Fruit fly (Drosophila melanogaster) whole organism, embryonic: ENCODE data around the gene CG1074.

Experiments used
- Atf6 ChIP-seq: fragments of 200-800 bp; sonication (Bioruptor generic); IDR thresholded peaks from 2 replicates; pipeline ENCODE4 v1.3.6; 2022; ENCODE audit warnings: missing biosample characterization, missing genetic modification characterization
- Bgb ChIP-seq: fragments of 200-800 bp; sonication (Bioruptor generic); IDR thresholded peaks from 2 replicates; pipeline ENCODE4 v1.3.6; 2022; ENCODE audit warnings: missing biosample characterization, missing genetic modification characterization; ENCODE audit not compliant: partially characterized antibody
- C15 ChIP-seq: fragments of 200-800 bp; sonication (Bioruptor generic); IDR thresholded peaks from 3 replicates; pipeline ENCODE4 v1.3.6; 2022; ENCODE audit warnings: missing biosample characterization, missing genetic modification characterization
- CG10321 ChIP-seq: fragments of 200-800 bp; sonication (Bioruptor generic); IDR thresholded peaks from 2 replicates; pipeline ENCODE4 v1.3.6; 2022; ENCODE audit warnings: missing biosample characterization, missing genetic modification characterization
- CG11504 ChIP-seq: fragments of 200-800 bp; sonication (Bioruptor generic); optimal IDR thresholded peaks from 3 replicates; lab custom pipeline; 2019; ENCODE audit warnings: missing biosample characterization, mild to moderate bottlenecking, missing genetic modification characterization, moderate library complexity
- CG11696 ChIP-seq: fragments of 200-800 bp; sonication (Bioruptor generic); IDR thresholded peaks from 2 replicates; pipeline ENCODE4 v1.3.6; 2022; ENCODE audit warnings: missing biosample characterization, missing genetic modification characterization
- CG13624 ChIP-seq: fragments of 200-800 bp; sonication (Bioruptor generic); optimal IDR thresholded peaks from 2 replicates; lab custom pipeline; 2016; ENCODE audit warnings: missing biosample characterization, missing genetic modification characterization
- CG14014 ChIP-seq: fragments of 200-800 bp; sonication (Bioruptor generic); IDR thresholded peaks from 2 replicates; pipeline ENCODE4 v1.3.6; 2022; ENCODE audit warnings: missing biosample characterization, missing genetic modification characterization
- CG14441 ChIP-seq: fragments of 200-800 bp; sonication (Bioruptor generic); IDR thresholded peaks from 2 replicates; pipeline ENCODE4 v1.3.6; 2022; ENCODE audit warnings: missing biosample characterization, missing genetic modification characterization
- CG14965 ChIP-seq: fragments of 200-800 bp; sonication (Bioruptor generic); optimal IDR thresholded peaks from 2 replicates; lab custom pipeline; 2016; ENCODE audit warnings: missing biosample characterization, missing genetic modification characterization, borderline replicate concordance
- CG1647 ChIP-seq: fragments of 200-800 bp; sonication (Bioruptor generic); optimal IDR thresholded peaks from 3 replicates; lab custom pipeline; 2016; ENCODE audit warnings: missing biosample characterization, missing genetic modification characterization
- CG1832 ChIP-seq: fragments of 200-800 bp; sonication (Bioruptor generic); optimal IDR thresholded peaks from 2 replicates; lab custom pipeline; 2017; ENCODE audit warnings: missing biosample characterization, mild to moderate bottlenecking, missing genetic modification characterization, inconsistent platforms
- CG3163 ChIP-seq: fragments of 200-800 bp; sonication (Bioruptor generic); optimal IDR thresholded peaks from 3 replicates; lab custom pipeline; 2016; ENCODE audit warnings: missing biosample characterization, missing genetic modification characterization
- CG34422 ChIP-seq: fragments of 200-800 bp; sonication (Bioruptor generic); IDR thresholded peaks from 3 replicates; pipeline ENCODE4 v1.3.6; 2022; ENCODE audit warnings: missing biosample characterization, missing genetic modification characterization
- CG4360 ChIP-seq: fragments of 200-800 bp; sonication (Bioruptor generic); IDR thresholded peaks from 2 replicates; pipeline ENCODE4 v1.3.6; 2022; ENCODE audit warnings: missing biosample characterization, missing genetic modification characterization
- CG4617 ChIP-seq: fragments of 200-800 bp; sonication (Bioruptor generic); optimal IDR thresholded peaks from 3 replicates; lab custom pipeline; 2016; ENCODE audit warnings: missing biosample characterization, missing genetic modification characterization, borderline replicate concordance
- CG5180 ChIP-seq: fragments of 200-800 bp; sonication (Bioruptor generic); optimal IDR thresholded peaks from 3 replicates; lab custom pipeline; 2017; ENCODE audit warnings: missing biosample characterization, missing genetic modification characterization, mild to moderate bottlenecking, moderate library complexity, missing genetic modification reagents
- CG6683 ChIP-seq: fragments of 200-800 bp; sonication (Bioruptor generic); optimal IDR thresholded peaks from 2 replicates; lab custom pipeline; 2017; ENCODE audit warnings: missing biosample characterization, mild to moderate bottlenecking, missing genetic modification characterization, missing genetic modification reagents
- CG6765 ChIP-seq: fragments of 200-800 bp; sonication (Bioruptor generic); optimal IDR thresholded peaks from 3 replicates; lab custom pipeline; 2017; ENCODE audit warnings: missing biosample characterization, mild to moderate bottlenecking, missing genetic modification characterization
- CG6854 ChIP-seq: fragments of 200-800 bp; sonication (Bioruptor generic); optimal IDR thresholded peaks from 3 replicates; lab custom pipeline; 2017; ENCODE audit warnings: missing biosample characterization, mild to moderate bottlenecking, missing genetic modification characterization
- CG7928 ChIP-seq: fragments of 200-800 bp; sonication (Bioruptor generic); optimal IDR thresholded peaks from 2 replicates; lab custom pipeline; 2017; ENCODE audit warnings: missing biosample characterization, mild to moderate bottlenecking, missing genetic modification characterization
- Fer1 ChIP-seq: fragments of 200-800 bp; sonication (Bioruptor generic); optimal IDR thresholded peaks from 2 replicates; lab custom pipeline; 2017; ENCODE audit warnings: missing biosample characterization, mild to moderate bottlenecking, missing genetic modification characterization
- HLH4C ChIP-seq: fragments of 200-800 bp; sonication (Bioruptor generic); IDR thresholded peaks from 3 replicates; pipeline ENCODE4 v1.3.6; 2022; ENCODE audit warnings: missing biosample characterization, missing genetic modification characterization; ENCODE audit not compliant: partially characterized antibody
- Med ChIP-seq: fragments of 200-800 bp; sonication (Bioruptor generic); peaks from one replicate; lab custom pipeline; 2016; ENCODE audit warnings: missing biosample characterization, missing genetic modification characterization, mild to moderate bottlenecking, inconsistent platforms, moderate library complexity
- NC2α ChIP-seq: fragments of 200-800 bp; sonication (Bioruptor generic); optimal IDR thresholded peaks from 2 replicates; lab custom pipeline; 2016; ENCODE audit warnings: missing biosample characterization, missing genetic modification characterization
- NFAT ChIP-seq: fragments of 200-800 bp; sonication (Bioruptor generic); IDR thresholded peaks from 2 replicates; pipeline ENCODE4 v1.3.6; 2022; ENCODE audit warnings: missing biosample characterization, missing genetic modification characterization
- NfI ChIP-seq: fragments of 200-800 bp; sonication (Bioruptor generic); optimal IDR thresholded peaks from 3 replicates; lab custom pipeline; 2018; ENCODE audit warnings: missing biosample characterization, mild to moderate bottlenecking, missing genetic modification characterization, moderate library complexity
- Pdp1 ChIP-seq, 2 experiments: fragments of 200-800 bp; sonication (Bioruptor generic); optimal IDR thresholded peaks; 3 replicates each; lab custom pipeline; 2016; ENCODE audit warnings: missing biosample characterization in 2 of 2, missing genetic modification characterization in 2 of 2, mild to moderate bottlenecking in 1 of 2, moderate library complexity in 1 of 2
- Rfx ChIP-seq: fragments of 200-800 bp; sonication (Bioruptor generic); IDR thresholded peaks from 2 replicates; pipeline ENCODE4 v1.3.6; 2022; ENCODE audit warnings: missing biosample characterization, missing genetic modification characterization
- Xrp1 ChIP-seq: fragments of 200-800 bp; sonication (Bioruptor generic); IDR thresholded peaks from 2 replicates; pipeline ENCODE4 v1.3.6; 2022; ENCODE audit warnings: missing biosample characterization, missing genetic modification characterization
- ac ChIP-seq: fragments of 200-800 bp; sonication (Bioruptor generic); optimal IDR thresholded peaks from 3 replicates; lab custom pipeline; 2017; ENCODE audit warnings: missing biosample characterization, mild to moderate bottlenecking, missing genetic modification characterization
- ara ChIP-seq: fragments of 200-800 bp; sonication (Bioruptor generic); IDR thresholded peaks from 2 replicates; pipeline ENCODE4 v1.3.6; 2022; ENCODE audit warnings: missing biosample characterization, missing genetic modification characterization
- bcd ChIP-seq: fragments of 200-800 bp; sonication (Bioruptor generic); optimal IDR thresholded peaks from 2 replicates; lab custom pipeline; 2017; ENCODE audit warnings: missing biosample characterization, mild to moderate bottlenecking, missing genetic modification characterization
- br ChIP-seq: fragments of >200 bp; optimal IDR thresholded peaks from 2 replicates; lab custom pipeline; 2017
- btn ChIP-seq: fragments of 200-800 bp; sonication (Bioruptor generic); optimal IDR thresholded peaks from 2 replicates; lab custom pipeline; 2016; ENCODE audit warnings: missing biosample characterization, missing genetic modification characterization
- ci ChIP-seq: fragments of 200-800 bp; sonication (Bioruptor generic); IDR thresholded peaks from 3 replicates; pipeline ENCODE4 v1.3.6; 2022; ENCODE audit warnings: missing biosample characterization, missing genetic modification characterization
- danr ChIP-seq: fragments of 200-800 bp; sonication (Bioruptor generic); IDR thresholded peaks from 2 replicates; pipeline ENCODE4 v1.3.6; 2022; ENCODE audit warnings: missing biosample characterization, missing genetic modification characterization
- ems ChIP-seq: fragments of 200-800 bp; sonication (Bioruptor generic); optimal IDR thresholded peaks from 3 replicates; lab custom pipeline; 2016; ENCODE audit warnings: missing biosample characterization, missing genetic modification characterization
- ewg ChIP-seq: fragments of 200-800 bp; sonication (Bioruptor generic); optimal IDR thresholded peaks from 3 replicates; lab custom pipeline; 2017; ENCODE audit warnings: mild to moderate bottlenecking, missing biosample characterization, missing genetic modification reagents, missing genetic modification characterization
- fd102C ChIP-seq: fragments of 200-800 bp; sonication (Bioruptor generic); optimal IDR thresholded peaks from 2 replicates; lab custom pipeline; 2018; ENCODE audit warnings: missing biosample characterization, mild to moderate bottlenecking, missing genetic modification characterization, moderate library complexity
- gce ChIP-seq: fragments of 200-800 bp; sonication (Bioruptor generic); IDR thresholded peaks from 3 replicates; pipeline ENCODE4 v1.3.6; 2022; ENCODE audit warnings: missing biosample characterization, missing genetic modification characterization
- klu ChIP-seq: fragments of 200-800 bp; sonication (Bioruptor generic); IDR thresholded peaks from 2 replicates; pipeline ENCODE4 v1.3.6; 2022; ENCODE audit warnings: missing biosample characterization, missing genetic modification characterization
- lilli ChIP-seq: fragments of 200-800 bp; sonication (Bioruptor generic); optimal IDR thresholded peaks from 3 replicates; lab custom pipeline; 2016; ENCODE audit warnings: missing biosample characterization, missing genetic modification characterization
- peb ChIP-seq: fragments of 200-800 bp; sonication (Bioruptor generic); IDR thresholded peaks from 2 replicates; pipeline ENCODE4 v1.3.6; 2022; ENCODE audit warnings: missing biosample characterization, missing genetic modification characterization
- phol ChIP-seq: fragments of 200-800 bp; sonication (Bioruptor generic); optimal IDR thresholded peaks from 3 replicates; lab custom pipeline; 2018; ENCODE audit warnings: missing biosample characterization, mild to moderate bottlenecking, missing genetic modification characterization, moderate library complexity
- pita ChIP-seq: fragments of 200-800 bp; sonication (Bioruptor generic); optimal IDR thresholded peaks from 2 replicates; lab custom pipeline; 2017; ENCODE audit warnings: missing biosample characterization, mild to moderate bottlenecking, missing genetic modification characterization
- row ChIP-seq: fragments of 200-800 bp; sonication (Bioruptor generic); IDR thresholded peaks from 3 replicates; pipeline ENCODE4 v1.3.6; 2022; ENCODE audit warnings: missing biosample characterization, missing genetic modification characterization
- sens ChIP-seq: fragments of 200-800 bp; sonication (Bioruptor generic); peaks from one replicate; lab custom pipeline; 2016; ENCODE audit warnings: missing biosample characterization, missing genetic modification characterization
- shn ChIP-seq: fragments of 200-800 bp; sonication (Bioruptor generic); optimal IDR thresholded peaks from 3 replicates; lab custom pipeline; 2016; ENCODE audit warnings: missing biosample characterization, missing genetic modification characterization
- wor ChIP-seq: fragments of 200-800 bp; sonication (Bioruptor generic); IDR thresholded peaks from 2 replicates; pipeline ENCODE4 v1.3.6; 2022; ENCODE audit warnings: missing biosample characterization, missing genetic modification characterization
- zen2 ChIP-seq: fragments of 200-800 bp; sonication (Bioruptor generic); IDR thresholded peaks from 3 replicates; pipeline ENCODE4 v1.3.6; 2022; ENCODE audit warnings: missing biosample characterization, missing genetic modification characterization; ENCODE audit not compliant: partially characterized antibody

CG1074 gene

DNA sequence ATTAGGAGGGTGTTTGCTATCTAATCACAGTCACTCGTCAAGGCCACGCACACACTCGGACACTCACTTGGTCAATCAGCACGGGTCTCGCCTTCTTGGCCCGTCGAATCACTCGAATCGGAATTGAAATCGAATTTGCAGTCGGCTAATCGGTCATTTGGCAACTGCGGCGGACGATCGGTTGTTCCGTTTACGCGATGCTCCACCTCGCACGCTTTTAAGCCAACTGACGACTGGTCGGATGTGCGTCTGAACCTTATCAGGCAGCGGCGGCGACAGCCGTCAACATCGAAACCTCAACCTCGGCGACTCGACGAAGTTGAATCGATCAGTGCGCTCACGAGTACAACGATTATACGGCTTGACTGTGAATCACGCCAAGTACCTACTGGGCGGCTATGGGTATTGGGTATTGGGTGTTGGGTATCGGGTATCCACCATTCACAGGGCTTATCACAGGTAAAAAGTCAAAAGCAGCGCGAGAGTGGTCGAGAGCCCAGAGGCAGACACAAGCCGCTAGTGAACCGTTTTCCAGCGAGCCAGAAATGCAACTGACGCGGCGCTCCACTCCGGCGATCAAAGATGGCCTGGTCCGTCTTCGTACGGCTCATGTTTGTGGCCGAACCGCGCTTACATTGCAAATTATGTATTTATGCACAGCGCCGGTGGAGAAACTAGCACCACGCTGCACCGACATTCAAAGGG is 37.4 kb downstream of the CG1074 start (continued):
- TF ChIP-seq CG14965 (GFP tag; lab: Kevin White, UChicago): no peak
- no peak for TF ChIP-seq CG7928 (GFP tag; lab: Kevin White, UChicago)
- TF ChIP-seq peb (GFP tag; lab: Robert Waterston, UW): no peak
- TF ChIP-seq CG6854: peak; percentile 36
- TF ChIP-seq lilli: peak; percentile 8
- TF ChIP-seq shn (GFP tag; lab: Kevin White, UChicago): peak; percentile 16
- no peak for TF ChIP-seq CG1647 (GFP tag; lab: Kevin White, UChicago)
- TF ChIP-seq Med: peak; percentile 85
- peak; percentile 34 for TF ChIP-seq CG3163 (GFP tag; lab: Kevin White, UChicago)
- no peak for TF ChIP-seq CG10321 (GFP tag; lab: Robert Waterston, UW)
- no peak for TF ChIP-seq br (lab: Kevin White, UChicago)
- no peak for TF ChIP-seq NFAT (GFP tag; lab: Robert Waterston, UW)
- TF ChIP-seq ara (GFP tag; lab: Robert Waterston, UW): no peak
- 0 out of 3 replicates have a peak, but pooled peaks have one; percentile 31 for TF ChIP-seq CG34422 (GFP tag; lab: Robert Waterston, UW)
- no peak for TF ChIP-seq klu (GFP tag; lab: Robert Waterston, UW)
- no peak for TF ChIP-seq CG14014 (GFP tag; lab: Robert Waterston, UW)
- TF ChIP-seq ems: no peak
- TF ChIP-seq HLH4C: no peak
- peak; percentile 50; the same call in 1 of the 2 replicates for TF ChIP-seq Atf6 (GFP tag; lab: Robert Waterston, UW)
- no peak for TF ChIP-seq Xrp1 (GFP tag; lab: Robert Waterston, UW)
- no peak for TF ChIP-seq NC2α
- TF ChIP-seq ac (GFP tag; lab: Kevin White, UChicago): no peak
- no peak for TF ChIP-seq btn (GFP tag; lab: Kevin White, UChicago)
- no peak for TF ChIP-seq CG4617
- no peak for TF ChIP-seq phol
- TF ChIP-seq danr: no peak
- no peak for TF ChIP-seq bcd (GFP tag; lab: Kevin White, UChicago)
- no peak for TF ChIP-seq wor (GFP tag; lab: Robert Waterston, UW)
- TF ChIP-seq C15 (GFP tag; lab: Robert Waterston, UW): no peak
- TF ChIP-seq CG4360 (GFP tag; lab: Robert Waterston, UW): no peak
- peak; percentile 63 for TF ChIP-seq CG5180
- TF ChIP-seq ci: peak; percentile 57; the same call in 2 of the 3 replicates
- no peak for TF ChIP-seq pita (GFP tag; lab: Kevin White, UChicago)
- TF ChIP-seq Bgb: 0 out of 2 replicates have a peak, but pooled peaks have one; percentile 28
- TF ChIP-seq Fer1 (GFP tag; lab: Kevin White, UChicago): peak; percentile 35
- no peak for TF ChIP-seq gce
- no peak for TF ChIP-seq CG13624 (GFP tag; lab: Kevin White, UChicago)
- TF ChIP-seq CG6765 (GFP tag; lab: Kevin White, UChicago): peak; percentile 57

- TF ChIP-seq CG6683 (GFP tag; lab: Kevin White, UChicago) (no peak), NfI (GFP tag; lab: Kevin White, UChicago) (no peak), sens (GFP tag; lab: Kevin White, UChicago) (peak; percentile 26), Rfx (GFP tag; lab: Robert Waterston, UW) (peak; percentile 24; the same call in 1 of the 2 replicates), CG1832 (no peak), CG11696 (GFP tag; lab: Robert Waterston, UW) (peak; percentile 41; the same call in 1 of the 2 replicates), CG11504 (peak; percentile 1), row (GFP tag; lab: Robert Waterston, UW) (no peak), Pdp1 (GFP tag; optimal IDR thresholded peaks at IDR 0.05; lab: Kevin White, UChicago) (peak in 1 of 2 experiments; percentile 60), CG14441 (GFP tag; lab: Robert Waterston, UW) (0 out of 2 replicates have a peak, but pooled peaks have one; percentile 15), fd102C (GFP tag; lab: Kevin White, UChicago) (no peak), zen2 (0 out of 3 replicates have a peak, but pooled peaks have one; percentile 16), ewg (GFP tag; lab: Kevin White, UChicago) (no peak)
Observed at dm6 chr3R:4471846-4472693, 38.3 kb downstream of the CG1074 start.
